Worm (Caenorhabditis elegans) whole organism, L4 larva: ENCODE data around the gene gyf-1.
A peak's percentile ranks its signal among the peaks of the same experiment; 100 is the strongest.

Experiments used
- D1046.2 ChIP-seq: fragments of 200-800 bp; sonication (Bioruptor generic); IDR thresholded peaks from 2 replicates; pipeline ENCODE4 v1.3.6; 2022; ENCODE audit warnings: missing genetic modification characterization, missing compliant biosample characterization
- F10B5.3 ChIP-seq: sonication (generic microtip); optimal IDR thresholded peaks from 2 replicates; lab custom pipeline; 2016; ENCODE audit warnings: mild to moderate bottlenecking, missing genetic modification characterization, missing compliant biosample characterization
- ZK337.2 ChIP-seq: fragments of 200-800 bp; sonication (Bioruptor generic); IDR thresholded peaks from 2 replicates; pipeline ENCODE4 v1.3.6; 2022; ENCODE audit warnings: missing genetic modification reagents, missing genetic modification characterization, missing compliant biosample characterization
- aly-2 ChIP-seq: sonication (generic microtip); optimal IDR thresholded peaks from 2 replicates; lab custom pipeline; 2018; ENCODE audit warnings: missing biosample characterization, missing genetic modification characterization
- arid-1 ChIP-seq: fragments of 200-800 bp; sonication (Bioruptor generic); conservative IDR thresholded peaks from 2 replicates; pipeline ENCODE4 v1.3.6; 2022; ENCODE audit warnings: missing genetic modification reagents, missing genetic modification characterization, missing compliant biosample characterization
- ceh-28 ChIP-seq: fragments of 150-350 bp; optimal IDR thresholded peaks from 2 replicates; lab custom pipeline; 2014; ENCODE audit warnings: missing biosample characterization, missing genetic modification reagents, missing genetic modification characterization
- ceh-62 ChIP-seq: sonication (generic microtip); optimal IDR thresholded peaks from 2 replicates; lab custom pipeline; 2017; ENCODE audit warnings: missing biosample characterization, missing genetic modification characterization
- ceh-82 ChIP-seq: sonication (generic microtip); optimal IDR thresholded peaks from 2 replicates; lab custom pipeline; 2017; ENCODE audit warnings: missing biosample characterization, missing genetic modification characterization
- ces-1 ChIP-seq: fragments of 150-350 bp; sonication (generic microtip); optimal IDR thresholded peaks from 4 replicates; lab custom pipeline; 2014; ENCODE audit warnings: missing biosample characterization, missing genetic modification reagents, missing genetic modification characterization
- cey-2 ChIP-seq: sonication (generic microtip); optimal IDR thresholded peaks from 3 replicates; lab custom pipeline; 2017; ENCODE audit warnings: missing genetic modification characterization, mild to moderate bottlenecking, missing compliant biosample characterization, antibody characterized with exemption, borderline replicate concordance; ENCODE audit not compliant: insufficient read depth
- daf-16 ChIP-seq, 3 experiments: sonication (generic microtip); optimal IDR thresholded peaks; 2 replicates each; lab custom pipeline; 2016 to 2017; ENCODE audit warnings: missing genetic modification characterization in 3 of 3, missing genetic modification reagents in 3 of 3, mild to moderate bottlenecking in 2 of 3, missing compliant biosample characterization in 2 of 3, missing biosample characterization in 1 of 3, moderate library complexity in 1 of 3
- daf-19 ChIP-seq: fragments of 200-800 bp; sonication (Bioruptor generic); conservative IDR thresholded peaks from 2 replicates; pipeline ENCODE4 v1.3.6; 2022; ENCODE audit warnings: missing genetic modification characterization, missing compliant biosample characterization
- dmd-6 ChIP-seq: fragments of 200-800 bp; sonication (Bioruptor generic); IDR thresholded peaks from 2 replicates; pipeline ENCODE4 v1.3.6; 2022; ENCODE audit warnings: missing genetic modification reagents, missing genetic modification characterization, missing compliant biosample characterization
- duxl-1 ChIP-seq: sonication (generic microtip); optimal IDR thresholded peaks from 2 replicates; lab custom pipeline; 2016; ENCODE audit warnings: mild to moderate bottlenecking, missing genetic modification characterization, moderate library complexity, missing compliant biosample characterization; ENCODE audit not compliant: poor library complexity
- fkh-10 ChIP-seq: fragments of 150-350 bp; optimal IDR thresholded peaks from 2 replicates; lab custom pipeline; 2014; ENCODE audit warnings: missing biosample characterization, missing genetic modification reagents, missing genetic modification characterization
- fos-1 ChIP-seq: fragments of 150-350 bp; optimal IDR thresholded peaks from 2 replicates; lab custom pipeline; 2014; ENCODE audit warnings: missing biosample characterization, missing genetic modification characterization
- hlh-11 ChIP-seq: fragments of 200-800 bp; sonication (Bioruptor generic); optimal IDR thresholded peaks from 2 replicates; lab custom pipeline; 2018; ENCODE audit warnings: mild to moderate bottlenecking, missing genetic modification characterization, missing compliant biosample characterization
- hlh-30 ChIP-seq: sonication (generic microtip); optimal IDR thresholded peaks from 2 replicates; lab custom pipeline; 2017; ENCODE audit warnings: antibody characterized with exemption, mild to moderate bottlenecking, missing genetic modification characterization, missing compliant biosample characterization; ENCODE audit not compliant: insufficient read depth
- hmg-1.1 ChIP-seq: fragments of 200-800 bp; sonication (Bioruptor generic); IDR thresholded peaks from 2 replicates; pipeline ENCODE4 v1.3.6; 2022; ENCODE audit warnings: missing genetic modification reagents, missing genetic modification characterization, missing compliant biosample characterization
- lim-7 ChIP-seq: fragments of 200-800 bp; sonication (Bioruptor generic); IDR thresholded peaks from 2 replicates; pipeline ENCODE4 v1.3.6; 2022; ENCODE audit warnings: missing genetic modification characterization, missing compliant biosample characterization
- lin-29 ChIP-seq: fragments of 200-800 bp; sonication (Bioruptor generic); IDR thresholded peaks from 2 replicates; pipeline ENCODE4 v1.3.6; 2022; ENCODE audit warnings: missing genetic modification reagents, missing genetic modification characterization, missing compliant biosample characterization
- lin-39 ChIP-seq: fragments of 150-350 bp; optimal IDR thresholded peaks from 2 replicates; lab custom pipeline; 2014; ENCODE audit warnings: missing biosample characterization, missing genetic modification reagents, missing genetic modification characterization
- lsy-2 ChIP-seq, 2 experiments: fragments of 150-350 bp in 1 of 2; sonication (generic microtip) in 1 of 2; optimal IDR thresholded peaks; 2 replicates each; lab custom pipeline; 2014 to 2017; ENCODE audit warnings: missing biosample characterization in 2 of 2, missing genetic modification characterization in 2 of 2
- madf-9 ChIP-seq: fragments of 200-800 bp; sonication (Bioruptor generic); conservative IDR thresholded peaks from 2 replicates; pipeline ENCODE4 v1.3.6; 2022; ENCODE audit warnings: missing genetic modification reagents, missing genetic modification characterization, missing compliant biosample characterization
- mxl-2 ChIP-seq: fragments of 200-800 bp; sonication (Bioruptor generic); conservative IDR thresholded peaks from 2 replicates; pipeline ENCODE4 v1.3.6; 2022; ENCODE audit warnings: missing genetic modification reagents, missing genetic modification characterization, missing compliant biosample characterization
- mxl-3 ChIP-seq: fragments of 200-800 bp; sonication (Bioruptor generic); optimal IDR thresholded peaks from 2 replicates; lab custom pipeline; 2018; ENCODE audit warnings: mild to moderate bottlenecking, missing genetic modification characterization, missing compliant biosample characterization
- nhr-102 ChIP-seq: sonication (generic microtip); optimal IDR thresholded peaks from 2 replicates; lab custom pipeline; 2016; ENCODE audit warnings: mild to moderate bottlenecking, missing genetic modification characterization, moderate library complexity, missing compliant biosample characterization
- nhr-237 ChIP-seq: sonication (generic microtip); optimal IDR thresholded peaks from 2 replicates; lab custom pipeline; 2017; ENCODE audit warnings: missing biosample characterization, missing genetic modification characterization
- nhr-25 ChIP-seq: sonication (generic microtip); optimal IDR thresholded peaks from 2 replicates; lab custom pipeline; 2017; ENCODE audit warnings: missing genetic modification characterization, mild to moderate bottlenecking, missing compliant biosample characterization, antibody characterized with exemption, moderate library complexity, borderline replicate concordance; ENCODE audit not compliant: insufficient read depth
- nhr-41 ChIP-seq: fragments of 200-800 bp; sonication (Bioruptor generic); IDR thresholded peaks from 2 replicates; pipeline ENCODE4 v1.3.6; 2022; ENCODE audit warnings: missing genetic modification reagents, missing genetic modification characterization, missing compliant biosample characterization
- php-3 ChIP-seq: fragments of 200-800 bp; sonication (Bioruptor generic); IDR thresholded peaks from 2 replicates; pipeline ENCODE4 v1.3.6; 2022; ENCODE audit warnings: missing genetic modification reagents, missing genetic modification characterization, missing compliant biosample characterization
- set-16 ChIP-seq: fragments of 200-800 bp; sonication (Bioruptor generic); IDR thresholded peaks from 2 replicates; pipeline ENCODE4 v1.3.6; 2022; ENCODE audit warnings: missing genetic modification reagents, missing genetic modification characterization, missing compliant biosample characterization
- skn-1 ChIP-seq: fragments of 150-350 bp; optimal IDR thresholded peaks from 2 replicates; lab custom pipeline; 2014; ENCODE audit warnings: missing biosample characterization, missing genetic modification characterization
- snpc-1.2 ChIP-seq: fragments of 200-800 bp; sonication (Bioruptor generic); IDR thresholded peaks from 2 replicates; pipeline ENCODE4 v1.3.6; 2022; ENCODE audit warnings: missing genetic modification reagents, missing genetic modification characterization, missing compliant biosample characterization
- snpc-4 ChIP-seq: fragments of 150-350 bp; optimal IDR thresholded peaks from 2 replicates; lab custom pipeline; 2014; ENCODE audit warnings: missing biosample characterization, missing genetic modification characterization
- spr-3 ChIP-seq: fragments of 200-800 bp; sonication (Bioruptor generic); optimal IDR thresholded peaks from 2 replicates; lab custom pipeline; 2018; ENCODE audit warnings: mild to moderate bottlenecking, missing genetic modification characterization, missing compliant biosample characterization
- tra-1 ChIP-seq: fragments of 200-800 bp; sonication (Bioruptor generic); IDR thresholded peaks from 2 replicates; pipeline ENCODE4 v1.3.6; 2022; ENCODE audit warnings: missing genetic modification reagents, missing genetic modification characterization, missing compliant biosample characterization
- unc-130 ChIP-seq: sonication (generic microtip); optimal IDR thresholded peaks from 2 replicates; lab custom pipeline; 2016; ENCODE audit warnings: missing genetic modification reagents, missing genetic modification characterization, missing compliant biosample characterization
- unc-62 ChIP-seq, 3 experiments: fragments of 150-350 bp in 1 of 3; sonication (generic microtip); optimal IDR thresholded peaks in 2 of 3; peaks in 1 of 3; 1 replicate in 1 of 3; 2 replicates in 2 of 3; lab custom pipeline; 2014 to 2017; ENCODE audit warnings: missing biosample characterization in 3 of 3, missing genetic modification characterization in 3 of 3, missing genetic modification reagents in 3 of 3, missing genotype in 1 of 3
- vab-7 ChIP-seq: fragments of 200-800 bp; sonication (Bioruptor generic); IDR thresholded peaks from 2 replicates; pipeline ENCODE4 v1.3.6; 2022; ENCODE audit warnings: missing genetic modification reagents, missing genetic modification characterization, missing compliant biosample characterization
- zip-11 ChIP-seq: fragments of 200-800 bp; sonication (Bioruptor generic); IDR thresholded peaks from 2 replicates; pipeline ENCODE4 v1.3.6; 2022; ENCODE audit warnings: missing genetic modification characterization, missing compliant biosample characterization

gyf-1 gene

ce11 chrII:6721581-6721980 lies 37.5 kb downstream of the gyf-1 start (continued):
- peak; percentile 26 for TF ChIP-seq unc-130 (GFP tag; lab: Kevin White, UChicago)

DNA sequence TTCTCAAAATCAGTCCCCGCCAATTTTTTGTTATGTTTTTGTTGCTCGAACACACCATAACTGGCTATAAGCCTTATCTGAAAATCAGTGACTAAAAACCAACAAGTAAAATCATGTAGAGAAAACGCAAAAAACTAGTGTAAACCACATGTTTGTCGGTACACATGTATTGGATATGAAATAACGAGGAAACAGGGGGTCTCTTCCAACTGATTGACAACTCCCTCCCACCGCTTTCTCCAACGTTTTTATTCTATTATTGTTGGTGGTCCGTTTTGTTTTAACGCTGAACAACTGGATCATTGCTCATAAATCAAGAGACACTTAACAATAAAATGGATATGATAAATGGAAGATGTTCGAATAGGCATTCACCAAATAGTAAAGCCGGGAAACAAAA lies 42.8 kb downstream of the gyf-1 start:
- TF ChIP-seq unc-62 (GFP tag; optimal IDR thresholded peaks at IDR 0.05 in 1 of 2; lab: Kevin White, UChicago) (peak in 1 of 2 experiments; percentile 69), unc-62 (tag; optimal IDR thresholded peaks at IDR 0.05; lab: Kevin White, UChicago) (no peak), zip-11 (GFP tag; lab: Robert Waterston, UW) (no peak)

- TF ChIP-seq arid-1 (no peak), snpc-1.2 (GFP tag; lab: Robert Waterston, UW) (no peak), mxl-2 (GFP tag; lab: Robert Waterston, UW) (no peak), ceh-62 (tag; lab: Kevin White, UChicago) (no peak), hmg-1.1 (GFP tag; lab: Robert Waterston, UW) (peak; percentile 38; the same call in 1 of the 2 replicates), unc-62 (GFP tag; optimal IDR thresholded peaks at IDR 0.05 in 1 of 2; lab: Kevin White, UChicago) (peak in 1 of 2 experiments; percentile 94), unc-62 (tag; optimal IDR thresholded peaks at IDR 0.05; lab: Kevin White, UChicago) (no peak), ceh-82 (tag; lab: Kevin White, UChicago) (no peak), aly-2 (tag; lab: Kevin White, UChicago) (no peak), spr-3 (GFP tag; lab: Kevin White, UChicago) (no peak), nhr-25 (tag; lab: Kevin White, UChicago) (no peak), fkh-10 (GFP tag; lab: Kevin White, UChicago) (peak; percentile 22), D1046.2 (no peak), nhr-102 (tag; lab: Kevin White, UChicago) (no peak), hlh-11 (tag; lab: Kevin White, UChicago) (no peak), hlh-30 (tag; lab: Kevin White, UChicago) (no peak), php-3 (GFP tag; lab: Robert Waterston, UW) (no peak)
Measured at ce11 chrII:6729331-6729730, 45.3 kb downstream of the gyf-1 start, which contains the start of gene T14B4.8. Gene T14B4.8, minus strand, starts transcription at chrII:6729390.

- no peak for TF ChIP-seq nhr-102 (tag; lab: Kevin White, UChicago)
- no peak for TF ChIP-seq lin-39 (tag; lab: Kevin White, UChicago)
- TF ChIP-seq nhr-237: no peak
- no peak for TF ChIP-seq ces-1
- TF ChIP-seq tra-1: no peak
- no peak for TF ChIP-seq cey-2
- no peak for TF ChIP-seq snpc-4 (tag; lab: Kevin White, UChicago)
- no peak for TF ChIP-seq mxl-3 (GFP tag; lab: Kevin White, UChicago)
- no peak for TF ChIP-seq daf-16 (GFP tag; optimal IDR thresholded peaks at IDR 0.05; lab: Kevin White, UChicago)
- TF ChIP-seq daf-16 (tag; optimal IDR thresholded peaks at IDR 0.05; lab: Kevin White, UChicago): no peak
- TF ChIP-seq dmd-6 (GFP tag; lab: Robert Waterston, UW): no peak
- no peak for TF ChIP-seq skn-1 (tag; lab: Kevin White, UChicago)
- TF ChIP-seq lsy-2 (tag; optimal IDR thresholded peaks at IDR 0.05; lab: Kevin White, UChicago): no peak
- no peak for TF ChIP-seq lim-7 (GFP tag; lab: Robert Waterston, UW)
Measured at ce11 chrII:6733718-6734117, 49.7 kb downstream of the gyf-1 start, which contains the start of gene T14B4.9. Gene T14B4.9, minus strand, starts transcription at chrII:6733818.

DNA sequence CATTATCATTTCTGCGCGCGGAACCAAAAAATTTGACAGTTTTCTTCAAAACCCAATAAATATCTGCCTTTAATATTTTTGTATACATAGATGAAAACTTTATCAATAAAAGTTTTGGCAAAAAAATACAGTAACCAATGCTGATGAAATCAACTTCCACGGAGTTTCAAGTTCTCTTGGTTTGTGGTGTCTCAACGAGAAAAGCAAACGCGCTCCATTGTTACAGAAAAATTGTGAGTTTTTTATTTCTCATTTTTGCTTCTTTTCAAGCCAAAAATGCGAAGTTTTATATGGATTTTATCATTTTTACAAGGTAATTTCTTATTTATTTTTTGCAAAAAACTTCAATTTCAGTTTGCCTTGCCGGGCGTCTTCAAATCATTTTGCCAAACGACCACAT lies 50.6 kb downstream of the gyf-1 start, which contains the start of gene T14B4.3:
T14B4.3 (plus strand) TSS at position 264 of the 400 bp plus-strand sequence.
- TF ChIP-seq F10B5.3 (tag; lab: Kevin White, UChicago): no peak
- peak; percentile 26; the same call in 1 of the 2 replicates for TF ChIP-seq hmg-1.1 (GFP tag; lab: Robert Waterston, UW)
- no peak for TF ChIP-seq ZK337.2 (GFP tag; lab: Robert Waterston, UW)
- TF ChIP-seq daf-16 (GFP tag; optimal IDR thresholded peaks at IDR 0.05; lab: Kevin White, UChicago): no peak
- no peak for TF ChIP-seq daf-16 (tag; optimal IDR thresholded peaks at IDR 0.05; lab: Kevin White, UChicago)
- TF ChIP-seq lin-29 (GFP tag; lab: Robert Waterston, UW): no peak
- TF ChIP-seq nhr-102 (tag; lab: Kevin White, UChicago): no peak
- TF ChIP-seq ceh-82 (tag; lab: Kevin White, UChicago): no peak
- TF ChIP-seq duxl-1 (tag; lab: Kevin White, UChicago): no peak
- no peak for TF ChIP-seq nhr-25 (tag; lab: Kevin White, UChicago)
- TF ChIP-seq ceh-28: no peak
- TF ChIP-seq ceh-62 (tag; lab: Kevin White, UChicago): no peak
- no peak; the same call in 1 of the 2 replicates for TF ChIP-seq vab-7
- TF ChIP-seq set-16 (GFP tag; lab: Robert Waterston, UW): no peak
- TF ChIP-seq nhr-41 (GFP tag; lab: Robert Waterston, UW): no peak
- TF ChIP-seq daf-19 (GFP tag; lab: Robert Waterston, UW): no peak
- TF ChIP-seq fos-1 (tag; lab: Kevin White, UChicago): no peak
- TF ChIP-seq madf-9: no peak
